Worm (Caenorhabditis elegans): ENCODE data around the gene D1086.12.

DNA sequence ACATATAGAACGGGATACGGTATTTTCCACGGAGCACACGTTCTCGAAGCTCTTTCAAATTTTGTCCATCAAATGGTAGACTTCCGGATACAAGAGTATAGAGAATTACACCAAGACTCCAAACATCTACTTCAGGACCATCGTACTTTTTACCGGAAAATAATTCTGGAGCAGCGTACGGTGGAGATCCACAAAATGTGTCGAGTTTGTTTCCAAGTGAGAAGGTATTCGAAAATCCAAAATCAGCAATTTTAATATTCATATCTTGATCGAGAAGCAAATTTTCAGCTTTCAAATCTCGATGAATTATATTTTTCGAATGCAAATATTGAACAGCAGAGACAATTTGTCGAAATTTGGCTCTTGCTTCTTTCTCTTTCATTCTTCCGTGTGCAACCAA lies 22.2 kb downstream of the D1086.12 start:
- TF ChIP-seq dao-5 (tag; optimal IDR thresholded peaks at IDR 0.05): no peak
- TF ChIP-seq him-1 (tag; optimal IDR thresholded peaks at IDR 0.05): no peak
- no peak for TF ChIP-seq W03F9.2 (tag; optimal IDR thresholded peaks at IDR 0.05)
